Fruit fly (Drosophila melanogaster) whole organism, embryonic: ENCODE data around the gene rasp.

ENCODE experiments used
- Abd-B ChIP-seq: fragments of 200-800 bp; sonication (Bioruptor generic); optimal IDR thresholded peaks from 2 replicates; lab custom pipeline; 2018; ENCODE audit warnings: missing biosample characterization, mild to moderate bottlenecking, missing genetic modification characterization, moderate library complexity
- Blimp-1 ChIP-seq: fragments of 200-800 bp; sonication (Bioruptor generic); optimal IDR thresholded peaks from 3 replicates; lab custom pipeline; 2018; ENCODE audit warnings: missing biosample characterization, missing genetic modification characterization, mild to moderate bottlenecking, moderate library complexity, missing genetic modification reagents
- CG10147 ChIP-seq: fragments of 200-800 bp; sonication (Bioruptor generic); optimal IDR thresholded peaks from 2 replicates; lab custom pipeline; 2019; ENCODE audit warnings: missing biosample characterization, mild to moderate bottlenecking, missing genetic modification characterization, moderate library complexity
- CG10462 ChIP-seq: fragments of 200-800 bp; sonication (Bioruptor generic); optimal IDR thresholded peaks from 2 replicates; lab custom pipeline; 2016; ENCODE audit warnings: missing biosample characterization, missing genetic modification characterization
- CG11504 ChIP-seq: fragments of 200-800 bp; sonication (Bioruptor generic); optimal IDR thresholded peaks from 3 replicates; lab custom pipeline; 2019; ENCODE audit warnings: missing biosample characterization, mild to moderate bottlenecking, missing genetic modification characterization, moderate library complexity
- CG11695 ChIP-seq: fragments of 200-800 bp; sonication (Bioruptor generic); IDR thresholded peaks from 3 replicates; pipeline ENCODE4 v1.3.6; 2022; ENCODE audit warnings: missing biosample characterization, missing genetic modification characterization
- CG12155 ChIP-seq: fragments of 200-800 bp; sonication (Bioruptor generic); optimal IDR thresholded peaks from 3 replicates; lab custom pipeline; 2016; ENCODE audit warnings: missing biosample characterization, missing genetic modification characterization
- CG12942 ChIP-seq: fragments of 200-800 bp; sonication (Bioruptor generic); optimal IDR thresholded peaks from 3 replicates; lab custom pipeline; 2016; ENCODE audit warnings: missing biosample characterization, missing genetic modification characterization
- CG13123 ChIP-seq: fragments of 200-800 bp; sonication (Bioruptor generic); optimal IDR thresholded peaks from 2 replicates; lab custom pipeline; 2016; ENCODE audit warnings: missing biosample characterization, missing genetic modification characterization
- CG15073 ChIP-seq: fragments of 200-800 bp; sonication (Bioruptor generic); optimal IDR thresholded peaks from 2 replicates; lab custom pipeline; 2016; ENCODE audit warnings: missing biosample characterization, missing genetic modification characterization
- CG17802 ChIP-seq: fragments of 200-800 bp; sonication (Bioruptor generic); optimal IDR thresholded peaks from 2 replicates; lab custom pipeline; 2018; ENCODE audit warnings: missing biosample characterization, mild to moderate bottlenecking, missing genetic modification characterization, moderate library complexity
- CG17912 ChIP-seq: fragments of 200-800 bp; sonication (Bioruptor generic); optimal IDR thresholded peaks from 2 replicates; lab custom pipeline; 2018; ENCODE audit warnings: missing biosample characterization, mild to moderate bottlenecking, missing genetic modification characterization
- CG1832 ChIP-seq: fragments of 200-800 bp; sonication (Bioruptor generic); optimal IDR thresholded peaks from 2 replicates; lab custom pipeline; 2017; ENCODE audit warnings: missing biosample characterization, mild to moderate bottlenecking, missing genetic modification characterization, inconsistent platforms
- CG2120 ChIP-seq: fragments of 200-800 bp; sonication (Bioruptor generic); optimal IDR thresholded peaks from 3 replicates; lab custom pipeline; 2016; ENCODE audit warnings: missing biosample characterization, missing genetic modification characterization
- CG2678 ChIP-seq: fragments of 200-800 bp; sonication (Bioruptor generic); optimal IDR thresholded peaks from 3 replicates; lab custom pipeline; 2019; ENCODE audit warnings: missing biosample characterization, mild to moderate bottlenecking, missing genetic modification characterization, moderate library complexity
- CG31388 ChIP-seq: fragments of 200-800 bp; sonication (Bioruptor generic); optimal IDR thresholded peaks from 2 replicates; lab custom pipeline; 2016; ENCODE audit warnings: missing biosample characterization, missing genetic modification characterization
- CG3281 ChIP-seq: fragments of 200-800 bp; sonication (Bioruptor generic); optimal IDR thresholded peaks from 3 replicates; lab custom pipeline; 2017; ENCODE audit warnings: missing biosample characterization, mild to moderate bottlenecking, missing genetic modification characterization
- CG33213 ChIP-seq: fragments of 200-800 bp; sonication (Bioruptor generic); optimal IDR thresholded peaks from 3 replicates; lab custom pipeline; 2016; ENCODE audit warnings: missing biosample characterization, missing genetic modification characterization
- CG33557 ChIP-seq: fragments of 200-800 bp; sonication (Bioruptor generic); optimal IDR thresholded peaks from 2 replicates; lab custom pipeline; 2019; ENCODE audit warnings: missing biosample characterization, mild to moderate bottlenecking, missing genetic modification characterization, moderate library complexity
- CG4707 ChIP-seq: fragments of 200-800 bp; sonication (Bioruptor generic); optimal IDR thresholded peaks from 2 replicates; lab custom pipeline; 2018; ENCODE audit warnings: missing biosample characterization, mild to moderate bottlenecking, missing genetic modification characterization, moderate library complexity
- CG6175 ChIP-seq: fragments of 200-800 bp; sonication (Bioruptor generic); IDR thresholded peaks from 3 replicates; pipeline ENCODE4 v1.3.6; 2022; ENCODE audit warnings: missing biosample characterization, missing genetic modification characterization
- CG6689 ChIP-seq: fragments of 200-800 bp; sonication (Bioruptor generic); IDR thresholded peaks from 2 replicates; pipeline ENCODE4 v1.3.6; 2022; ENCODE audit warnings: missing biosample characterization, missing genetic modification characterization
- CG7372 ChIP-seq: fragments of 200-800 bp; sonication (Bioruptor generic); IDR thresholded peaks from 2 replicates; pipeline ENCODE4 v1.3.6; 2022; ENCODE audit warnings: missing biosample characterization, missing genetic modification characterization
- CG9437 ChIP-seq: fragments of 200-800 bp; sonication (Bioruptor generic); optimal IDR thresholded peaks from 2 replicates; lab custom pipeline; 2018; ENCODE audit warnings: missing biosample characterization, mild to moderate bottlenecking, missing genetic modification characterization
- Ets97D ChIP-seq: fragments of 200-800 bp; sonication (Bioruptor generic); optimal IDR thresholded peaks from 3 replicates; lab custom pipeline; 2016; ENCODE audit warnings: missing biosample characterization, missing genetic modification characterization
- HmgD ChIP-seq: fragments of 200-800 bp; sonication (Bioruptor generic); optimal IDR thresholded peaks from 3 replicates; lab custom pipeline; 2016; ENCODE audit warnings: missing biosample characterization, missing genetic modification characterization
- HmgZ ChIP-seq: fragments of 200-800 bp; sonication (Bioruptor generic); optimal IDR thresholded peaks from 2 replicates; lab custom pipeline; 2018; ENCODE audit warnings: missing biosample characterization, mild to moderate bottlenecking, missing genetic modification characterization
- MESR4 ChIP-seq: fragments of 200-800 bp; sonication (Bioruptor generic); optimal IDR thresholded peaks from 2 replicates; lab custom pipeline; 2018; ENCODE audit warnings: missing biosample characterization, mild to moderate bottlenecking, missing genetic modification characterization, moderate library complexity
- Nf-YA ChIP-seq: fragments of 200-800 bp; sonication (Bioruptor generic); IDR thresholded peaks from 2 replicates; pipeline ENCODE4 v1.3.6; 2022; ENCODE audit warnings: missing biosample characterization, missing genetic modification characterization
- Optix ChIP-seq: fragments of 200-800 bp; sonication (Bioruptor generic); IDR thresholded peaks from 3 replicates; pipeline ENCODE4 v1.3.6; 2022; ENCODE audit warnings: missing biosample characterization, missing genetic modification characterization
- Rfx ChIP-seq: fragments of 200-800 bp; sonication (Bioruptor generic); IDR thresholded peaks from 2 replicates; pipeline ENCODE4 v1.3.6; 2022; ENCODE audit warnings: missing biosample characterization, missing genetic modification characterization
- ab ChIP-seq: fragments of 200-800 bp; sonication (Bioruptor generic); optimal IDR thresholded peaks from 2 replicates; lab custom pipeline; 2016; ENCODE audit warnings: missing biosample characterization, missing genetic modification characterization
- ap ChIP-seq: fragments of 200-800 bp; sonication (Bioruptor generic); IDR thresholded peaks from 2 replicates; pipeline ENCODE4 v1.3.6; 2022; ENCODE audit warnings: missing biosample characterization, missing genetic modification characterization
- ash1 ChIP-seq: fragments of 200-800 bp; sonication (Bioruptor generic); optimal IDR thresholded peaks from 2 replicates; lab custom pipeline; 2018; ENCODE audit warnings: missing biosample characterization, mild to moderate bottlenecking, missing genetic modification characterization
- ato ChIP-seq: fragments of 200-800 bp; sonication (Bioruptor generic); IDR thresholded peaks from 2 replicates; pipeline ENCODE4 v1.3.6; 2022; ENCODE audit warnings: missing biosample characterization, missing genetic modification characterization; ENCODE audit not compliant: partially characterized antibody
- az2 ChIP-seq: fragments of 200-800 bp; sonication (Bioruptor generic); optimal IDR thresholded peaks from 3 replicates; lab custom pipeline; 2016; ENCODE audit warnings: missing biosample characterization, missing genetic modification characterization
- ems ChIP-seq: fragments of 200-800 bp; sonication (Bioruptor generic); optimal IDR thresholded peaks from 3 replicates; lab custom pipeline; 2016; ENCODE audit warnings: missing biosample characterization, missing genetic modification characterization
- fu2 ChIP-seq: fragments of 200-800 bp; sonication (Bioruptor generic); optimal IDR thresholded peaks from 2 replicates; lab custom pipeline; 2016; ENCODE audit warnings: missing biosample characterization, missing genetic modification characterization
- gt ChIP-seq: fragments of 200-800 bp; sonication (Bioruptor generic); IDR thresholded peaks from 2 replicates; pipeline ENCODE4 v1.3.6; 2022; ENCODE audit warnings: missing biosample characterization, missing genetic modification characterization
- h ChIP-seq: fragments of >200 bp; optimal IDR thresholded peaks from 2 replicates; lab custom pipeline; 2017
- hbn ChIP-seq: fragments of 200-800 bp; sonication (Bioruptor generic); IDR thresholded peaks from 2 replicates; pipeline ENCODE4 v1.3.6; 2022; ENCODE audit warnings: missing biosample characterization, missing genetic modification characterization; ENCODE audit not compliant: partially characterized antibody
- hkb ChIP-seq, 2 experiments: fragments of 200-800 bp in 1 of 2; fragments of >200 bp in 1 of 2; sonication (Bioruptor generic) in 1 of 2; IDR thresholded peaks in 1 of 2; optimal IDR thresholded peaks in 1 of 2; 2 replicates each; pipeline versions ENCODE4 v1.3.6 to Lab custom; 2017 to 2022; ENCODE audit warnings: missing biosample characterization in 1 of 2, missing genetic modification characterization in 1 of 2
- knrl ChIP-seq: fragments of 200-800 bp; sonication (Bioruptor generic); IDR thresholded peaks from 3 replicates; pipeline ENCODE4 v1.3.6; 2022; ENCODE audit warnings: missing biosample characterization, missing genetic modification characterization; ENCODE audit not compliant: partially characterized antibody
- mam ChIP-seq: fragments of 200-800 bp; sonication (Bioruptor generic); optimal IDR thresholded peaks from 3 replicates; lab custom pipeline; 2016; ENCODE audit warnings: missing biosample characterization, missing genetic modification characterization
- nmo ChIP-seq: fragments of 200-800 bp; sonication (Bioruptor generic); optimal IDR thresholded peaks from 2 replicates; lab custom pipeline; 2018; ENCODE audit warnings: missing biosample characterization, mild to moderate bottlenecking, missing genetic modification characterization, moderate library complexity
- onecut ChIP-seq: fragments of 200-800 bp; sonication (Bioruptor generic); IDR thresholded peaks from 2 replicates; pipeline ENCODE4 v1.3.6; 2022; ENCODE audit warnings: missing biosample characterization, missing genetic modification characterization
- sd ChIP-seq: fragments of 200-800 bp; sonication (Bioruptor generic); optimal IDR thresholded peaks from 3 replicates; lab custom pipeline; 2018; ENCODE audit warnings: missing biosample characterization, mild to moderate bottlenecking, missing genetic modification characterization, moderate library complexity
- sna ChIP-seq: fragments of 200-800 bp; sonication (Bioruptor generic); IDR thresholded peaks from 2 replicates; pipeline ENCODE4 v1.3.6; 2022; ENCODE audit warnings: missing biosample characterization, missing genetic modification characterization; ENCODE audit not compliant: partially characterized antibody
- toy ChIP-seq: fragments of 200-800 bp; sonication (Bioruptor generic); IDR thresholded peaks from 2 replicates; pipeline ENCODE4 v1.3.6; 2022; ENCODE audit warnings: missing biosample characterization, missing genetic modification characterization
- tup ChIP-seq: fragments of 200-800 bp; sonication (Bioruptor generic); optimal IDR thresholded peaks from 2 replicates; lab custom pipeline; 2016; ENCODE audit warnings: missing biosample characterization, mild to moderate bottlenecking, missing genetic modification characterization, moderate library complexity
- wor ChIP-seq: fragments of 200-800 bp; sonication (Bioruptor generic); IDR thresholded peaks from 2 replicates; pipeline ENCODE4 v1.3.6; 2022; ENCODE audit warnings: missing biosample characterization, missing genetic modification characterization

Gene rasp

DNA sequence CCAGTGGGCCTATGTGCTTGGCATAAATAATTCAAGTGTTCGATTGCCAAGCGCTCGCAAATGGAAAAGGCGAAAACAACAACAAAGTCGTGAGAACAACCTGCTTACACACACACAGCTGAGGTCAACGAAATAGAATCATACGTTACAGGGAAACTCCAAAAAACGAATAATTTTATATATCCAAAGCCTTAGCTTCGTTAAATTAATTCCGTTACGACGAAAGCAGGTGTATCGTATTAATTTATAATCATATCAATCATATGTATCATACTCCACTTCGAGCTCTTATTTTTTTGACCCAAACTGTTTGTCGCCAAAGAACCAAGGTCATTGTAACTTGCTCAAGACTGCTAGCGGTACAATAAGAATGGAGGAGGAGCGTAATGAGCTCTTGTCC, 17.5 kb downstream of the rasp start:
- TF ChIP-seq gt (GFP tag; lab: Robert Waterston, UW) (0 out of 2 replicates have a peak, but pooled peaks have one; percentile 38), CG13123 (no peak), onecut (peak; percentile 80), ash1 (GFP tag; lab: Kevin White, UChicago) (no peak), CG31388 (peak; percentile 44), Nf-YA (GFP tag; lab: Robert Waterston, UW) (peak; percentile 72), CG7372 (peak; percentile 81), HmgD (no peak), az2 (GFP tag; lab: Kevin White, UChicago) (peak; percentile 83), CG12942 (GFP tag; lab: Kevin White, UChicago) (peak; percentile 61), hbn (GFP tag; lab: Robert Waterston, UW) (no peak), wor (GFP tag; lab: Robert Waterston, UW) (peak; percentile 58), CG2678 (tag; lab: Kevin White, UChicago) (peak; percentile 93), CG17912 (no peak), tup (GFP tag; lab: Kevin White, UChicago) (peak; percentile 68), sd (tag; lab: Kevin White, UChicago) (no peak), h (lab: Kevin White, UChicago) (no peak), ems (peak; percentile 88), knrl (GFP tag; lab: Robert Waterston, UW) (no peak), MESR4 (no peak), ato (GFP tag; lab: Robert Waterston, UW) (no peak), CG15073 (peak; percentile 40), CG10462 (GFP tag; lab: Kevin White, UChicago) (peak; percentile 64), CG17802 (tag; lab: Kevin White, UChicago) (peak; percentile 68), sna (GFP tag; lab: Robert Waterston, UW) (no peak), CG3281 (GFP tag; lab: Kevin White, UChicago) (peak; percentile 93), HmgZ (tag; lab: Kevin White, UChicago) (peak; percentile 85), CG33557 (peak; percentile 62), CG9437 (GFP tag; lab: Kevin White, UChicago) (peak; percentile 63), ap (GFP tag; lab: Robert Waterston, UW) (peak; percentile 61), CG1832 (GFP tag; lab: Kevin White, UChicago) (no peak), nmo (GFP tag; lab: Kevin White, UChicago) (peak; percentile 80), Abd-B (GFP tag; lab: Kevin White, UChicago) (peak; percentile 48), ab (GFP tag; lab: Kevin White, UChicago) (peak; percentile 46), CG6175 (GFP tag; lab: Robert Waterston, UW) (peak; percentile 78), CG11504 (tag; lab: Kevin White, UChicago) (no peak), fu2 (peak; percentile 43), CG12155 (GFP tag; lab: Kevin White, UChicago) (peak; percentile 76), CG10147 (GFP tag; lab: Kevin White, UChicago) (no peak), CG11695 (GFP tag; lab: Robert Waterston, UW) (peak; percentile 94), toy (GFP tag; lab: Robert Waterston, UW) (peak; percentile 67; the same call in 1 of the 2 replicates), Optix (peak; percentile 78), CG6689 (GFP tag; lab: Robert Waterston, UW) (peak; percentile 91), Blimp-1 (GFP tag; lab: Kevin White, UChicago) (peak; percentile 88), CG2120 (GFP tag; lab: Kevin White, UChicago) (peak; percentile 87), Ets97D (GFP tag; lab: Kevin White, UChicago) (peak; percentile 46), CG4707 (peak; percentile 63), mam (GFP tag; lab: Kevin White, UChicago) (peak; percentile 88), CG33213 (GFP tag; lab: Kevin White, UChicago) (peak; percentile 80), hkb (optimal IDR thresholded peaks at IDR 0.05; lab: Kevin White, UChicago) (no peak), hkb (GFP tag; IDR thresholded peaks at IDR 0.05; lab: Robert Waterston, UW) (peak; percentile 95), Rfx (GFP tag; lab: Robert Waterston, UW) (peak; percentile 94)
